Worm (Caenorhabditis elegans): ENCODE results near the gene twk-14.

The twk-14 gene

ce11 chrV:12395699-12396098 is at the start of gene twk-14:
TSS of gene twk-14 (minus strand) at chrV:12395706.
- TF ChIP-seq unc-62 (GFP tag; optimal IDR thresholded peaks at IDR 0.05): no peak

ce11 chrV:12443754-12444153 is 48.2 kb upstream of the twk-14 start, which contains the start of gene pals-39:
TSS of gene pals-39 (minus strand) at chrV:12443854.
- no peak for TF ChIP-seq unc-62 (GFP tag; optimal IDR thresholded peaks at IDR 0.05)

- TF ChIP-seq unc-62 (GFP tag; optimal IDR thresholded peaks at IDR 0.05): no peak
These were observed 45.9 kb upstream of the twk-14 start, which contains the start of gene pals-37 for ce11 chrV:12441420-12441819. TSS of gene pals-37 (minus strand) at chrV:12441520.

- no peak for TF ChIP-seq unc-62 (GFP tag; optimal IDR thresholded peaks at IDR 0.05)
These were observed 38.2 kb upstream of the twk-14 start, which contains the start of gene srh-25 for ce11 chrV:12433717-12434116. TSS of gene srh-25 (minus strand) at chrV:12433817.

ce11 chrV:12433105-12433504 is 37.6 kb upstream of the twk-14 start:
- no peak for TF ChIP-seq unc-62 (GFP tag; optimal IDR thresholded peaks at IDR 0.05)

ce11 chrV:12432111-12432510 is 36.6 kb upstream of the twk-14 start, which contains the start of gene C54D10.13:
TSS of gene C54D10.13 (minus strand) at chrV:12432289.
- no peak for TF ChIP-seq unc-62 (GFP tag; optimal IDR thresholded peaks at IDR 0.05)

- no peak for TF ChIP-seq unc-62 (GFP tag; optimal IDR thresholded peaks at IDR 0.05)
These were observed 33.5 kb upstream of the twk-14 start, which contains the start of gene C54D10.5 for ce11 chrV:12429039-12429438. TSS of gene C54D10.5 (plus strand) at chrV:12429339.

ce11 chrV:12427826-12428225 is 32.3 kb upstream of the twk-14 start:
- TF ChIP-seq unc-62 (GFP tag; optimal IDR thresholded peaks at IDR 0.05): no peak

ce11 chrV:12421360-12421759 is 25.9 kb upstream of the twk-14 start:
- TF ChIP-seq unc-62 (GFP tag; optimal IDR thresholded peaks at IDR 0.05): no peak

- TF ChIP-seq unc-62 (GFP tag; optimal IDR thresholded peaks at IDR 0.05): no peak
These were observed 25.3 kb upstream of the twk-14 start, which contains the start of gene C54D10.4 for ce11 chrV:12420843-12421242. TSS of gene C54D10.4 (minus strand) at chrV:12420943.

ce11 chrV:12418292-12418691 is 22.8 kb upstream of the twk-14 start, which contains the start of gene C54D10.3:
TSS of gene C54D10.3 (plus strand) at chrV:12418592.
- TF ChIP-seq unc-62 (GFP tag; optimal IDR thresholded peaks at IDR 0.05): no peak

- no peak for TF ChIP-seq unc-62 (GFP tag; optimal IDR thresholded peaks at IDR 0.05)
These were observed 21.8 kb upstream of the twk-14 start, which contains the start of gene cdr-3 for ce11 chrV:12417277-12417676. TSS of gene cdr-3 (minus strand) at chrV:12417377.

- TF ChIP-seq unc-62 (GFP tag; optimal IDR thresholded peaks at IDR 0.05): no peak
These were observed 20.1 kb upstream of the twk-14 start, which contains the start of gene cdr-2 for ce11 chrV:12415656-12416055. TSS of gene cdr-2 (minus strand) at chrV:12415709.

ce11 chrV:12414362-12414761 is 18.9 kb upstream of the twk-14 start:
- no peak for TF ChIP-seq unc-62 (GFP tag; optimal IDR thresholded peaks at IDR 0.05)

ce11 chrV:12413651-12414114 is 18.2 kb upstream of the twk-14 start, which contains the start of gene cdr-6:
TSS of gene cdr-6 (minus strand) at chrV:12413701.
- TF ChIP-seq unc-62 (GFP tag; optimal IDR thresholded peaks at IDR 0.05): no peak

- no peak for TF ChIP-seq unc-62 (GFP tag; optimal IDR thresholded peaks at IDR 0.05)
These were observed 16.8 kb upstream of the twk-14 start for ce11 chrV:12412321-12412720.

- TF ChIP-seq unc-62 (GFP tag; optimal IDR thresholded peaks at IDR 0.05): no peak
These were observed 16.4 kb upstream of the twk-14 start, which contains the start of gene cdr-7 for ce11 chrV:12411909-12412308. TSS of gene cdr-7 (minus strand) at chrV:12412113.

Data from whole organism, dauer.